Worm (Caenorhabditis elegans): ENCODE results near the gene oac-29.

Gene oac-29

ce11 chrV:8662056-8663006, 26.9 kb upstream of the oac-29 start (continued):
- TF ChIP-seq pha-4 (GFP tag; IDR thresholded peaks at IDR 0.05) (no peak), pha-4 (tag; optimal IDR thresholded peaks at IDR 0.05) (no peak), dmd-9 (GFP tag; IDR thresholded peaks at IDR 0.05) (no peak), lim-7 (GFP tag; IDR thresholded peaks at IDR 0.05) (no peak), F26F4.8 (GFP tag; conservative IDR thresholded peaks at IDR 0.05) (no peak), sdz-12 (GFP tag; optimal IDR thresholded peaks at IDR 0.05) (no peak), lin-13 (GFP tag; optimal IDR thresholded peaks at IDR 0.05) (no peak), nhr-77 (tag; optimal IDR thresholded peaks at IDR 0.05) (no peak), aly-2 (tag; optimal IDR thresholded peaks at IDR 0.05) (no peak), zip-2 (tag; optimal IDR thresholded peaks at IDR 0.05) (no peak), Y105C5A.15 (GFP tag; IDR thresholded peaks at IDR 0.05) (no peak), hlh-11 (tag; optimal IDR thresholded peaks at IDR 0.05) (peak; percentile 69), dmd-8 (GFP tag; IDR thresholded peaks at IDR 0.05) (no peak), ceh-20 (GFP tag; IDR thresholded peaks at IDR 0.05) (no peak), tra-1 (GFP tag; IDR thresholded peaks at IDR 0.05) (peak; percentile 61), nhr-76 (tag; optimal IDR thresholded peaks at IDR 0.05) (no peak), ctbp-1 (GFP tag; IDR thresholded peaks at IDR 0.05) (no peak), daf-19 (GFP tag; conservative IDR thresholded peaks at IDR 0.05) (no peak), lin-1 (GFP tag; IDR thresholded peaks at IDR 0.05) (no peak), mxl-3 (GFP tag; optimal IDR thresholded peaks at IDR 0.05) (peak; percentile 60), hlh-30 (tag; optimal IDR thresholded peaks at IDR 0.05; ENCODE audit: insufficient read depth) (peak; percentile 49), aha-1 (tag) (peak; percentile 51), mdt-29 (GFP tag; IDR thresholded peaks at IDR 0.05) (no peak), fos-1 (tag; optimal IDR thresholded peaks at IDR 0.05) (no peak), T26A8.4 (GFP tag; IDR thresholded peaks at IDR 0.05) (no peak), D1046.2 (GFP tag; IDR thresholded peaks at IDR 0.05) (no peak), arid-1 (GFP tag; conservative IDR thresholded peaks at IDR 0.05) (no peak), spr-1 (tag; optimal IDR thresholded peaks at IDR 0.05) (no peak), unc-130 (GFP tag; optimal IDR thresholded peaks at IDR 0.05) (no peak), zfp-3 (GFP tag; conservative IDR thresholded peaks at IDR 0.05) (no peak), Y48G9A.11 (GFP tag; IDR thresholded peaks at IDR 0.05) (no peak), nhr-28 (tag; optimal IDR thresholded peaks at IDR 0.05) (no peak), pqm-1 (tag; optimal IDR thresholded peaks at IDR 0.05) (peak; percentile 81), lin-38 (GFP tag; IDR thresholded peaks at IDR 0.05) (no peak), zfp-2 (tag; optimal IDR thresholded peaks at IDR 0.05) (no peak), dpl-1 (GFP tag; optimal IDR thresholded peaks at IDR 0.05) (no peak), egl-43 (GFP tag; IDR thresholded peaks at IDR 0.05) (no peak), F44E2.7 (GFP tag; IDR thresholded peaks at IDR 0.05) (no peak), T20F7.1 (GFP tag; optimal IDR thresholded peaks at IDR 0.05) (no peak), ztf-11 (tag; optimal IDR thresholded peaks at IDR 0.05) (no peak), F49E8.2 (tag; optimal IDR thresholded peaks at IDR 0.05; ENCODE audit: borderline replicate concordance) (no peak), F10B5.3 (tag; optimal IDR thresholded peaks at IDR 0.05) (no peak), daf-12 (tag; optimal IDR thresholded peaks at IDR 0.05) (no peak), madf-5 (GFP tag; IDR thresholded peaks at IDR 0.05) (no peak), ces-1 (GFP tag; optimal IDR thresholded peaks at IDR 0.05) (no peak), unc-62 (GFP tag; optimal IDR thresholded peaks at IDR 0.05 in 1 of 2) (peak in 1 of 2 experiments; percentile 70), unc-62 (tag; optimal IDR thresholded peaks at IDR 0.05) (no peak), ceh-32 (tag; optimal IDR thresholded peaks at IDR 0.05; ENCODE audit: poor library complexity) (no peak), ceh-44 (GFP tag; IDR thresholded peaks at IDR 0.05) (no peak), nhr-11 (tag; optimal IDR thresholded peaks at IDR 0.05) (peak; percentile 21), ceh-82 (tag; optimal IDR thresholded peaks at IDR 0.05) (no peak)
